Fruit fly (Drosophila melanogaster): ENCODE measurements around the gene GCC185.

The GCC185 gene

dm6 chr3R:11967262-11968029, 43.1 kb upstream of the GCC185 start, which contains the start of the genes CG12213 and GC1 (continued):
- TF ChIP-seq Ets97D (GFP tag; optimal IDR thresholded peaks at IDR 0.05) (peak; percentile 68), CG1792 (GFP tag; optimal IDR thresholded peaks at IDR 0.05) (no peak), CG7786 (GFP tag; optimal IDR thresholded peaks at IDR 0.05) (no peak), CG14860 (GFP tag; IDR thresholded peaks at IDR 0.05; ENCODE audit: partially characterized antibody) (peak; percentile 99), CG17361 (GFP tag; IDR thresholded peaks at IDR 0.05) (peak; percentile 61; the same call in 2 of the 3 replicates), Xbp1 (GFP tag; optimal IDR thresholded peaks at IDR 0.05) (peak; percentile 36), GATAe (GFP tag; conservative IDR thresholded peaks at IDR 0.05) (no peak), zen (tag; optimal IDR thresholded peaks at IDR 0.05) (peak; percentile 30), Taf1 (GFP tag; IDR thresholded peaks at IDR 0.05) (no peak), bbx (GFP tag; IDR thresholded peaks at IDR 0.05; ENCODE audit: partially characterized antibody) (peak; percentile 96)

- TF ChIP-seq CG13775 (GFP tag; optimal IDR thresholded peaks at IDR 0.05) = no peak
- no peak for TF ChIP-seq sens (GFP tag)
- TF ChIP-seq zfh1 (GFP tag; IDR thresholded peaks at IDR 0.05) = no peak
- peak; percentile 69 for TF ChIP-seq cwo (GFP tag; optimal IDR thresholded peaks at IDR 0.05)
- no peak for TF ChIP-seq slp2 (GFP tag; optimal IDR thresholded peaks at IDR 0.05)
- peak; percentile 24 for TF ChIP-seq PHDP (tag; optimal IDR thresholded peaks at IDR 0.05)
- TF ChIP-seq CG1603 (tag; optimal IDR thresholded peaks at IDR 0.05) = no peak
- peak; percentile 91 for TF ChIP-seq mirr (GFP tag; optimal IDR thresholded peaks at IDR 0.05)
- TF ChIP-seq eyg (GFP tag; optimal IDR thresholded peaks at IDR 0.05) = no peak
- TF ChIP-seq ATbp (GFP tag; optimal IDR thresholded peaks at IDR 0.05) = peak; percentile 30
- peak; percentile 43; the same call in 1 of the 2 replicates for TF ChIP-seq Atf6 (GFP tag; IDR thresholded peaks at IDR 0.05)
- TF ChIP-seq CG15269 (tag; optimal IDR thresholded peaks at IDR 0.05) = peak; percentile 9
- TF ChIP-seq chn (GFP tag; optimal IDR thresholded peaks at IDR 0.05) = no peak
- TF ChIP-seq Dip2 (GFP tag; IDR thresholded peaks at IDR 0.05) = no peak
- peak; percentile 93 for TF ChIP-seq sd (tag; optimal IDR thresholded peaks at IDR 0.05)
- peak; percentile 88 for TF ChIP-seq CG34376 (GFP tag; optimal IDR thresholded peaks at IDR 0.05)
- peak; percentile 6 for TF ChIP-seq nom (GFP tag; optimal IDR thresholded peaks at IDR 0.05)
- TF ChIP-seq lab (GFP tag; optimal IDR thresholded peaks at IDR 0.05) = peak; percentile 60
- no peak for TF ChIP-seq Hmx (GFP tag; optimal IDR thresholded peaks at IDR 0.05)
- no peak for TF ChIP-seq CG2129 (GFP tag; IDR thresholded peaks at IDR 0.05; ENCODE audit: partially characterized antibody)
- TF ChIP-seq ERR (GFP tag; optimal IDR thresholded peaks at IDR 0.05) = no peak
- no peak for TF ChIP-seq mam (GFP tag; optimal IDR thresholded peaks at IDR 0.05)
- TF ChIP-seq sima (GFP tag; optimal IDR thresholded peaks at IDR 0.05) = no peak
- 0 out of 4 replicates have a peak, but pooled peaks have one; percentile 15 for TF ChIP-seq chinmo (GFP tag; IDR thresholded peaks at IDR 0.05; ENCODE audit: partially characterized antibody)
- no peak for TF ChIP-seq Hsf (GFP tag; optimal IDR thresholded peaks at IDR 0.05)
- no peak for TF ChIP-seq CG8290 (GFP tag; optimal IDR thresholded peaks at IDR 0.05)
- TF ChIP-seq CG8290 (tag; optimal IDR thresholded peaks at IDR 0.05) = peak in 1 of 2 experiments; percentile 31
- peak in 1 of 2 experiments; percentile 26 for TF ChIP-seq Trl (optimal IDR thresholded peaks at IDR 0.05)
- no peak for TF ChIP-seq Trl (GFP tag; optimal IDR thresholded peaks at IDR 0.05)
- TF ChIP-seq CG8944 (GFP tag; optimal IDR thresholded peaks at IDR 0.05) = no peak
- no peak for TF ChIP-seq E2f1 (GFP tag; IDR thresholded peaks at IDR 0.05)
- no peak for TF ChIP-seq CG13424 (tag; optimal IDR thresholded peaks at IDR 0.05)
- no peak for TF ChIP-seq trem (tag; optimal IDR thresholded peaks at IDR 0.05)
- TF ChIP-seq stwl (tag; optimal IDR thresholded peaks at IDR 0.05) = no peak
- peak; percentile 86 for TF ChIP-seq onecut (GFP tag; IDR thresholded peaks at IDR 0.05)
- peak; percentile 13 for TF ChIP-seq CG2678 (tag; optimal IDR thresholded peaks at IDR 0.05)
- TF ChIP-seq CG10543 (GFP tag; optimal IDR thresholded peaks at IDR 0.05) = peak; percentile 70
These were observed 42.4 kb upstream of the GCC185 start for dm6 chr3R:11968030-11968753.

All from whole organism, embryonic.